Fruit fly (Drosophila melanogaster) whole organism, embryonic: ENCODE data around the gene Trm7-32.

Experiments used
- BEAF-32 ChIP-seq: fragments of 200-800 bp; sonication (Bioruptor generic); optimal IDR thresholded peaks from 3 replicates; lab custom pipeline; 2017; ENCODE audit warnings: missing biosample characterization, missing genetic modification characterization, mild to moderate bottlenecking, moderate library complexity, missing genetic modification reagents
- Bdp1 ChIP-seq: fragments of 200-800 bp; sonication (Bioruptor generic); optimal IDR thresholded peaks from 3 replicates; lab custom pipeline; 2016; ENCODE audit warnings: missing biosample characterization, missing genetic modification characterization
- Blimp-1 ChIP-seq: fragments of 200-800 bp; sonication (Bioruptor generic); optimal IDR thresholded peaks from 3 replicates; lab custom pipeline; 2018; ENCODE audit warnings: missing biosample characterization, missing genetic modification characterization, mild to moderate bottlenecking, moderate library complexity, missing genetic modification reagents
- CG10366 ChIP-seq: fragments of 200-800 bp; sonication (Bioruptor generic); IDR thresholded peaks from 2 replicates; pipeline ENCODE4 v1.3.6; 2022; ENCODE audit warnings: missing biosample characterization, missing genetic modification characterization
- CG11093 ChIP-seq: fragments of 200-800 bp; sonication (Bioruptor generic); IDR thresholded peaks from 3 replicates; pipeline ENCODE4 v1.3.6; 2022; ENCODE audit warnings: missing biosample characterization, missing genetic modification characterization
- CG11504 ChIP-seq: fragments of 200-800 bp; sonication (Bioruptor generic); optimal IDR thresholded peaks from 3 replicates; lab custom pipeline; 2019; ENCODE audit warnings: missing biosample characterization, mild to moderate bottlenecking, missing genetic modification characterization, moderate library complexity
- CG13894 ChIP-seq: fragments of 200-800 bp; sonication (Bioruptor generic); optimal IDR thresholded peaks from 3 replicates; lab custom pipeline; 2018; ENCODE audit warnings: missing biosample characterization, mild to moderate bottlenecking, missing genetic modification characterization, moderate library complexity
- CG14860 ChIP-seq: fragments of 200-800 bp; sonication (Bioruptor generic); IDR thresholded peaks from 3 replicates; pipeline ENCODE4 v1.3.6; 2022; ENCODE audit warnings: missing biosample characterization, missing genetic modification characterization; ENCODE audit not compliant: partially characterized antibody
- CG15514 ChIP-seq: fragments of 200-800 bp; sonication (Bioruptor generic); optimal IDR thresholded peaks from 3 replicates; lab custom pipeline; 2017; ENCODE audit warnings: missing biosample characterization, missing genetic modification characterization, mild to moderate bottlenecking, moderate library complexity, missing genetic modification reagents
- CG17359 ChIP-seq: fragments of 200-800 bp; sonication (Bioruptor generic); optimal IDR thresholded peaks from 3 replicates; lab custom pipeline; 2018; ENCODE audit warnings: missing biosample characterization, mild to moderate bottlenecking, missing genetic modification characterization, moderate library complexity
- CG18011 ChIP-seq: fragments of 200-800 bp; sonication (Bioruptor generic); optimal IDR thresholded peaks from 2 replicates; lab custom pipeline; 2017; ENCODE audit warnings: missing biosample characterization, missing genetic modification characterization, mild to moderate bottlenecking, moderate library complexity, missing genotype
- CG31365 ChIP-seq: fragments of 200-800 bp; sonication (Bioruptor generic); optimal IDR thresholded peaks from 2 replicates; lab custom pipeline; 2018; ENCODE audit warnings: missing biosample characterization, mild to moderate bottlenecking, missing genetic modification characterization
- CG3163 ChIP-seq: fragments of 200-800 bp; sonication (Bioruptor generic); optimal IDR thresholded peaks from 3 replicates; lab custom pipeline; 2016; ENCODE audit warnings: missing biosample characterization, missing genetic modification characterization
- CG32772 ChIP-seq: fragments of 200-800 bp; sonication (Bioruptor generic); IDR thresholded peaks from 2 replicates; pipeline ENCODE4 v1.3.6; 2022; ENCODE audit warnings: missing biosample characterization, missing genetic modification characterization
- CG4328 ChIP-seq: fragments of 200-800 bp; sonication (Bioruptor generic); optimal IDR thresholded peaks from 3 replicates; lab custom pipeline; 2017; ENCODE audit warnings: missing biosample characterization, missing genetic modification reagents, missing genetic modification characterization
- CG6254 ChIP-seq: fragments of 200-800 bp; sonication (Bioruptor generic); optimal IDR thresholded peaks from 3 replicates; lab custom pipeline; 2017; ENCODE audit warnings: mild to moderate bottlenecking, missing biosample characterization, missing genetic modification reagents, missing genetic modification characterization
- CG7745 ChIP-seq: fragments of 200-800 bp; sonication (Bioruptor generic); optimal IDR thresholded peaks from 2 replicates; lab custom pipeline; 2018; ENCODE audit warnings: missing biosample characterization, mild to moderate bottlenecking, missing genetic modification characterization, moderate library complexity
- CG8388 ChIP-seq: fragments of 200-800 bp; sonication (Bioruptor generic); optimal IDR thresholded peaks from 2 replicates; lab custom pipeline; 2019; ENCODE audit warnings: missing biosample characterization, mild to moderate bottlenecking, missing genetic modification characterization, moderate library complexity
- CG8944 ChIP-seq: fragments of 200-800 bp; sonication (Bioruptor generic); optimal IDR thresholded peaks from 3 replicates; lab custom pipeline; 2016; ENCODE audit warnings: missing biosample characterization, missing genetic modification characterization
- CG9932 ChIP-seq: fragments of 200-800 bp; sonication (Bioruptor generic); IDR thresholded peaks from 2 replicates; pipeline ENCODE4 v1.3.6; 2022; ENCODE audit warnings: missing biosample characterization, missing genetic modification characterization
- Doc3 ChIP-seq: fragments of 200-800 bp; sonication (Bioruptor generic); IDR thresholded peaks from 3 replicates; pipeline ENCODE4 v1.3.6; 2022; ENCODE audit warnings: missing biosample characterization, missing genetic modification characterization; ENCODE audit not compliant: partially characterized antibody
- Drgx ChIP-seq: fragments of 200-800 bp; sonication (Bioruptor generic); IDR thresholded peaks from 2 replicates; pipeline ENCODE4 v1.3.6; 2022; ENCODE audit warnings: missing biosample characterization, missing genetic modification characterization
- Hr51 ChIP-seq, 2 experiments: fragments of 200-800 bp; sonication (Bioruptor generic); optimal IDR thresholded peaks; 2 replicates in 1 of 2; 3 replicates in 1 of 2; lab custom pipeline; 2016 to 2018; ENCODE audit warnings: missing biosample characterization in 2 of 2, missing genetic modification characterization in 2 of 2, mild to moderate bottlenecking in 1 of 2, moderate library complexity in 1 of 2
- Mrtf ChIP-seq: fragments of 200-800 bp; sonication (Bioruptor generic); IDR thresholded peaks from 3 replicates; pipeline ENCODE4 v1.3.6; 2022; ENCODE audit warnings: missing biosample characterization, missing genetic modification characterization
- Optix ChIP-seq: fragments of 200-800 bp; sonication (Bioruptor generic); IDR thresholded peaks from 3 replicates; pipeline ENCODE4 v1.3.6; 2022; ENCODE audit warnings: missing biosample characterization, missing genetic modification characterization
- Sry-δ ChIP-seq: fragments of 200-800 bp; sonication (Bioruptor generic); optimal IDR thresholded peaks from 2 replicates; lab custom pipeline; 2016; ENCODE audit warnings: missing biosample characterization, missing genetic modification characterization
- Taf1 ChIP-seq: fragments of 200-800 bp; sonication (Bioruptor generic); IDR thresholded peaks from 2 replicates; pipeline ENCODE4 v1.3.6; 2022; ENCODE audit warnings: missing biosample characterization, missing genetic modification characterization
- ash1 ChIP-seq: fragments of 200-800 bp; sonication (Bioruptor generic); optimal IDR thresholded peaks from 2 replicates; lab custom pipeline; 2018; ENCODE audit warnings: missing biosample characterization, mild to moderate bottlenecking, missing genetic modification characterization
- bcd ChIP-seq: fragments of 200-800 bp; sonication (Bioruptor generic); optimal IDR thresholded peaks from 2 replicates; lab custom pipeline; 2017; ENCODE audit warnings: missing biosample characterization, mild to moderate bottlenecking, missing genetic modification characterization
- fd102C ChIP-seq: fragments of 200-800 bp; sonication (Bioruptor generic); optimal IDR thresholded peaks from 2 replicates; lab custom pipeline; 2018; ENCODE audit warnings: missing biosample characterization, mild to moderate bottlenecking, missing genetic modification characterization, moderate library complexity
- gsb-n ChIP-seq: fragments of 200-800 bp; sonication (Bioruptor generic); optimal IDR thresholded peaks from 3 replicates; lab custom pipeline; 2018; ENCODE audit warnings: missing biosample characterization, mild to moderate bottlenecking, missing genetic modification characterization
- hb ChIP-seq: fragments of 200-800 bp; sonication (Bioruptor generic); IDR thresholded peaks from 3 replicates; pipeline ENCODE4 v1.3.6; 2022; ENCODE audit warnings: missing biosample characterization, missing genetic modification characterization; ENCODE audit not compliant: partially characterized antibody
- her ChIP-seq: fragments of 200-800 bp; sonication (Bioruptor generic); optimal IDR thresholded peaks from 2 replicates; lab custom pipeline; 2016; ENCODE audit warnings: missing biosample characterization, missing genetic modification characterization
- ken ChIP-seq: fragments of 200-800 bp; sonication (Bioruptor generic); IDR thresholded peaks from 3 replicates; pipeline ENCODE4 v1.3.6; 2022; ENCODE audit warnings: missing biosample characterization, missing genetic modification characterization
- lbe ChIP-seq: fragments of 200-800 bp; sonication (Bioruptor generic); optimal IDR thresholded peaks from 2 replicates; lab custom pipeline; 2016; ENCODE audit warnings: missing biosample characterization, mild to moderate bottlenecking, missing genetic modification characterization
- lilli ChIP-seq: fragments of 200-800 bp; sonication (Bioruptor generic); optimal IDR thresholded peaks from 3 replicates; lab custom pipeline; 2016; ENCODE audit warnings: missing biosample characterization, missing genetic modification characterization
- maf-S ChIP-seq: fragments of 200-800 bp; sonication (Bioruptor generic); optimal IDR thresholded peaks from 2 replicates; lab custom pipeline; 2016; ENCODE audit warnings: missing biosample characterization, missing genetic modification characterization
- nerfin-1 ChIP-seq: fragments of 200-800 bp; sonication (Bioruptor generic); optimal IDR thresholded peaks from 3 replicates; lab custom pipeline; 2019; ENCODE audit warnings: missing biosample characterization, mild to moderate bottlenecking, missing genetic modification characterization, moderate library complexity
- pan ChIP-seq, 4 experiments: fragments of >200 bp in 3 of 4; fragments of 200-800 bp in 1 of 4; sonication (Bioruptor generic) in 1 of 4; optimal IDR thresholded peaks in 3 of 4; IDR thresholded peaks in 1 of 4; 2 replicates each; pipeline versions ENCODE4 v1.3.6 to Lab custom; 2017 to 2022; ENCODE audit warnings: missing biosample characterization in 2 of 4, missing genetic modification characterization in 2 of 4, mixed read lengths in 1 of 4
- pho ChIP-seq: fragments of 200-800 bp; sonication (Bioruptor generic); optimal IDR thresholded peaks from 2 replicates; lab custom pipeline; 2016; ENCODE audit warnings: missing biosample characterization, missing genetic modification characterization
- phol ChIP-seq: fragments of 200-800 bp; sonication (Bioruptor generic); optimal IDR thresholded peaks from 3 replicates; lab custom pipeline; 2018; ENCODE audit warnings: missing biosample characterization, mild to moderate bottlenecking, missing genetic modification characterization, moderate library complexity
- pita ChIP-seq: fragments of 200-800 bp; sonication (Bioruptor generic); optimal IDR thresholded peaks from 2 replicates; lab custom pipeline; 2017; ENCODE audit warnings: missing biosample characterization, mild to moderate bottlenecking, missing genetic modification characterization
- schlank ChIP-seq: fragments of 200-800 bp; sonication (Bioruptor generic); optimal IDR thresholded peaks from 2 replicates; lab custom pipeline; 2018; ENCODE audit warnings: missing biosample characterization, mild to moderate bottlenecking, missing genetic modification characterization
- sim ChIP-seq: fragments of 200-800 bp; sonication (Bioruptor generic); IDR thresholded peaks from 2 replicates; pipeline ENCODE4 v1.3.6; 2022; ENCODE audit warnings: missing biosample characterization, missing genetic modification characterization
- slbo ChIP-seq: fragments of 200-800 bp; sonication (Bioruptor generic); IDR thresholded peaks from 2 replicates; pipeline ENCODE4 v1.3.6; 2022; ENCODE audit warnings: missing biosample characterization, missing genetic modification characterization
- slou ChIP-seq: fragments of 200-800 bp; sonication (Bioruptor generic); optimal IDR thresholded peaks from 3 replicates; lab custom pipeline; 2016; ENCODE audit warnings: missing biosample characterization, missing genetic modification characterization
- sr ChIP-seq: fragments of 200-800 bp; sonication (Bioruptor generic); IDR thresholded peaks from 3 replicates; pipeline ENCODE4 v1.3.6; 2022; ENCODE audit warnings: missing biosample characterization, missing genetic modification characterization
- stc ChIP-seq: fragments of 200-800 bp; sonication (Bioruptor generic); IDR thresholded peaks from 2 replicates; pipeline ENCODE4 v1.3.6; 2022; ENCODE audit warnings: missing biosample characterization, missing genetic modification characterization
- twi ChIP-seq: fragments of 200-800 bp; optimal IDR thresholded peaks from 2 replicates; lab custom pipeline; 2019; ENCODE audit warnings: missing biosample characterization, mild to moderate bottlenecking, missing genetic modification characterization, moderate library complexity

Gene Trm7-32

DNA sequence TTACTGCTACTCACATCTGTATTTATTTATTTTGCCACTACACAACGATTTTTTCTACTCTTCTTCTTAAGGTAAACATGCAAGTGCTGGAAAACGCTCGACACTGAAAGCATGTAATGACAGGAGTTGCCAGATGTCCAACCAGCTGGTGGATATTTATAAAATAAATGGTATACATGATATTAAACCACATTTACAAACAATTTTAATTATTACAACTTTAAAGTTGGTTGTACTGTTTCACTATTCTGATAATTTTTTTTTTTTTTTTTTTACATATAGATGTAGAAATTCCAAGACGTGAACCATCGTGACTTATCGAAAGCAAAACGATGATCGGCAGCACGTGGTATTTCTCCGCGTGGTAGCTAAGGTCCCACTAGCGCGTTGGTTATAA lies 39.4 kb downstream of the Trm7-32 start, which contains the start of the genes Keap1 and kuk (continued):
- TF ChIP-seq CG32772 (GFP tag; lab: Robert Waterston, UW) (peak; percentile 46; the same call in 1 of the 2 replicates), Drgx (no peak), CG14860 (GFP tag; lab: Robert Waterston, UW) (peak; percentile 68), Mrtf (no peak), CG8388 (GFP tag; lab: Kevin White, UChicago) (no peak), pan (optimal IDR thresholded peaks at IDR 0.05; lab: Kevin White, UChicago) (no peak), pan (GFP tag; optimal IDR thresholded peaks at IDR 0.05 in 1 of 2, IDR thresholded peaks at IDR 0.05 in 1 of 2) (no peak), Optix (GFP tag; lab: Robert Waterston, UW) (no peak), stc (GFP tag; lab: Robert Waterston, UW) (no peak), CG18011 (GFP tag; lab: Kevin White, UChicago) (peak; percentile 34), ken (GFP tag; lab: Robert Waterston, UW) (peak; percentile 80), CG6254 (GFP tag; lab: Kevin White, UChicago) (no peak), BEAF-32 (peak; percentile 95), CG10366 (GFP tag; lab: Robert Waterston, UW) (peak; percentile 44), ash1 (GFP tag; lab: Kevin White, UChicago) (no peak), Hr51 (GFP tag; optimal IDR thresholded peaks at IDR 0.05; lab: Kevin White, UChicago) (peak in 1 of 2 experiments; percentile 69), fd102C (GFP tag; lab: Kevin White, UChicago) (no peak), pita (GFP tag; lab: Kevin White, UChicago) (peak; percentile 86), lilli (GFP tag; lab: Kevin White, UChicago) (peak; percentile 79), CG11504 (tag; lab: Kevin White, UChicago) (peak; percentile 45), CG15514 (GFP tag; lab: Kevin White, UChicago) (peak; percentile 74), maf-S (GFP tag; lab: Kevin White, UChicago) (peak; percentile 71), CG9932 (peak; percentile 74), CG13894 (peak; percentile 17), gsb-n (peak; percentile 56), sim (GFP tag; lab: Robert Waterston, UW) (no peak), CG31365 (tag; lab: Kevin White, UChicago) (no peak), bcd (GFP tag; lab: Kevin White, UChicago) (peak; percentile 60), CG4328 (GFP tag; lab: Kevin White, UChicago) (no peak), Taf1 (GFP tag; lab: Robert Waterston, UW) (no peak), slbo (peak; percentile 72), CG11093 (GFP tag; lab: Robert Waterston, UW) (peak; percentile 16; the same call in 1 of the 3 replicates), Blimp-1 (GFP tag; lab: Kevin White, UChicago) (peak; percentile 6), hb (GFP tag; lab: Robert Waterston, UW) (peak; percentile 59; the same call in 2 of the 3 replicates), twi (tag; lab: Kevin White, UChicago) (no peak), CG7745 (tag; lab: Kevin White, UChicago) (no peak), Sry-δ (GFP tag; lab: Kevin White, UChicago) (peak; percentile 73), Doc3 (GFP tag; lab: Robert Waterston, UW) (peak; percentile 79), pho (GFP tag; lab: Kevin White, UChicago) (peak; percentile 57), sr (GFP tag; lab: Robert Waterston, UW) (no peak), nerfin-1 (tag; lab: Kevin White, UChicago) (no peak), her (peak; percentile 29), CG3163 (peak; percentile 46), slou (peak; percentile 74), schlank (peak; percentile 44), Bdp1 (GFP tag; lab: Kevin White, UChicago) (peak; percentile 60), CG8944 (GFP tag; lab: Kevin White, UChicago) (peak; percentile 11), phol (tag; lab: Kevin White, UChicago) (peak; percentile 25), lbe (GFP tag; lab: Kevin White, UChicago) (peak; percentile 62), CG17359 (tag; lab: Kevin White, UChicago) (peak; percentile 99)
